Fruit fly (Drosophila melanogaster): Measurements from ENCODE around the gene CG31673.

The CG31673 gene

DNA sequence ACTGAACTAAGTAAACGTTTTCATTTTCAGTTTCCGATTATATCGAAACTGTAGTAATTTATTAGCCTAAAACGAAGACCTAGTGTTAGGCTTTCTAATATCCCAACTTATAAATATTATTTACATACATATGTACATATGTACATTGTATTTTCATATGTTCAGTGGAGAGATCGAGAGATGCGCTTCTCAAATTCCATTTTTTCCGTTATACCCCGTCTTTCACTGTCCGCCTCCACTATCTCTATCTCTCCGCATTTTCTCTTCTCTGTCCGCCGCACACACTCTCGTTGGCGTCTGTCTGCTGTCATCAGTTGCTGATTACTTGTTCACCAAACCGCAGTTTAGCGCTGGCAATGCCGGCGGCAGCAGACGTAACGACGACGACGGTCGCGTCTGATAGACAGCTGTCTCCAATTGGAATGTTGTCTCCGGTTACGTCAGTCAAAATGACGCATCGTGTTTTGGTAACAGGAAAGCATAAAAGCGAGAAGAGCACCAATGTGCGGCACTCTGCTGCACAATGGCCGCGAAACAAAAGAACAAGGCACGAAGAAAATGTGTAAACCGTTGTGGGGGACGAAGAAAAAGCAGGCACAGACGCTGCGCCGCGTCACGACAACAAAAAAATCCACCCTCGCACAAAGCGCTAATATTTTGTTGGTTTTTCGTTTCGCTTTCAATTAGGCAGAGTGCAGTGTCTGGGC lies 6.8 kb upstream of the CG31673 start, which contains the start of gene CG9331 (continued):
- TF ChIP-seq rib (GFP tag; IDR thresholded peaks at IDR 0.05) (no peak), Mrtf (GFP tag; IDR thresholded peaks at IDR 0.05) (no peak), Rx (GFP tag; IDR thresholded peaks at IDR 0.05) (no peak), fd102C (GFP tag; optimal IDR thresholded peaks at IDR 0.05) (no peak), CG2199 (GFP tag; IDR thresholded peaks at IDR 0.05) (0 out of 3 replicates have a peak, but pooled peaks have one; percentile 44), NC2α (GFP tag; optimal IDR thresholded peaks at IDR 0.05) (no peak), Usf (GFP tag; optimal IDR thresholded peaks at IDR 0.05) (no peak), CG9437 (GFP tag; optimal IDR thresholded peaks at IDR 0.05) (peak; percentile 45), Awh (GFP tag; IDR thresholded peaks at IDR 0.05) (no peak), CG17186 (GFP tag; optimal IDR thresholded peaks at IDR 0.05) (no peak), Side (GFP tag; optimal IDR thresholded peaks at IDR 0.05) (no peak), ase (GFP tag; IDR thresholded peaks at IDR 0.05) (no peak), lola (GFP tag; optimal IDR thresholded peaks at IDR 0.05) (no peak), C15 (GFP tag; IDR thresholded peaks at IDR 0.05) (no peak), sim (GFP tag; IDR thresholded peaks at IDR 0.05) (no peak), CG5245 (GFP tag; optimal IDR thresholded peaks at IDR 0.05) (no peak), CG6854 (GFP tag; optimal IDR thresholded peaks at IDR 0.05) (no peak), sens (GFP tag) (peak; percentile 27), Antp (GFP tag; optimal IDR thresholded peaks at IDR 0.05) (no peak), al (GFP tag; IDR thresholded peaks at IDR 0.05) (no peak), run (tag; optimal IDR thresholded peaks at IDR 0.05) (peak; percentile 88), CG10654 (GFP tag; optimal IDR thresholded peaks at IDR 0.05) (no peak), vfl (GFP tag; optimal IDR thresholded peaks at IDR 0.05) (no peak), CG10321 (GFP tag; IDR thresholded peaks at IDR 0.05) (no peak), CG2712 (tag; optimal IDR thresholded peaks at IDR 0.05) (no peak), E2f2 (GFP tag; IDR thresholded peaks at IDR 0.05) (0 out of 2 replicates have a peak, but pooled peaks have one; percentile 7), CG6175 (GFP tag; IDR thresholded peaks at IDR 0.05) (peak; percentile 58; the same call in 1 of the 3 replicates), CG17912 (GFP tag; optimal IDR thresholded peaks at IDR 0.05) (peak; percentile 51), Fer3 (tag; optimal IDR thresholded peaks at IDR 0.05) (no peak), crc (GFP tag; optimal IDR thresholded peaks at IDR 0.05) (no peak), stwl (tag; optimal IDR thresholded peaks at IDR 0.05) (no peak), CG7556 (GFP tag; optimal IDR thresholded peaks at IDR 0.05) (no peak), gt (GFP tag; IDR thresholded peaks at IDR 0.05) (no peak), CG3163 (GFP tag; optimal IDR thresholded peaks at IDR 0.05) (no peak), lab (GFP tag; optimal IDR thresholded peaks at IDR 0.05) (no peak), CG12155 (GFP tag; optimal IDR thresholded peaks at IDR 0.05) (no peak), Dip2 (GFP tag; IDR thresholded peaks at IDR 0.05) (no peak), CG1233 (GFP tag; optimal IDR thresholded peaks at IDR 0.05) (no peak), Taf1 (GFP tag; IDR thresholded peaks at IDR 0.05) (no peak), prd (optimal IDR thresholded peaks at IDR 0.05) (no peak), prd (GFP tag; IDR thresholded peaks at IDR 0.05) (no peak), CG14667 (GFP tag; IDR thresholded peaks at IDR 0.05) (no peak), cas (GFP tag; IDR thresholded peaks at IDR 0.05) (no peak), fu2 (GFP tag; optimal IDR thresholded peaks at IDR 0.05) (no peak), Fer1 (GFP tag; optimal IDR thresholded peaks at IDR 0.05) (no peak), Hsf (GFP tag; optimal IDR thresholded peaks at IDR 0.05) (no peak), cwo (GFP tag; optimal IDR thresholded peaks at IDR 0.05) (no peak), bab2 (GFP tag; optimal IDR thresholded peaks at IDR 0.05) (no peak), zfh1 (GFP tag; IDR thresholded peaks at IDR 0.05) (no peak), Dll (GFP tag; IDR thresholded peaks at IDR 0.05; ENCODE audit: partially characterized antibody) (peak; percentile 57; the same call in 3 of the 4 replicates), Stat92E (GFP tag; optimal IDR thresholded peaks at IDR 0.05) (peak in 1 of 3 experiments; percentile 72)

Measured in whole organism, embryonic.